Fruit fly (Drosophila melanogaster): ENCODE measurements around the gene CG44774.
A peak's percentile ranks its signal among the peaks of the same experiment; 100 is the strongest.

Gene CG44774

dm6 chrX:4965673-4966072, 27.8 kb upstream of the CG44774 start:
- TF ChIP-seq sob (GFP tag; IDR thresholded peaks at IDR 0.05): no peak
- TF ChIP-seq HHEX (GFP tag; optimal IDR thresholded peaks at IDR 0.05): no peak
- peak; percentile 67 for TF ChIP-seq sens (GFP tag)
- TF ChIP-seq bsh (GFP tag; optimal IDR thresholded peaks at IDR 0.05): peak in 1 of 2 experiments; percentile 12
- no peak for TF ChIP-seq Jarid2 (GFP tag; optimal IDR thresholded peaks at IDR 0.05)
- TF ChIP-seq CG14667 (GFP tag; IDR thresholded peaks at IDR 0.05): no peak
- peak; percentile 48 for TF ChIP-seq Drgx (GFP tag; IDR thresholded peaks at IDR 0.05)
- 0 out of 3 replicates have a peak, but pooled peaks have one; percentile 8 for TF ChIP-seq row (GFP tag; IDR thresholded peaks at IDR 0.05)

DNA sequence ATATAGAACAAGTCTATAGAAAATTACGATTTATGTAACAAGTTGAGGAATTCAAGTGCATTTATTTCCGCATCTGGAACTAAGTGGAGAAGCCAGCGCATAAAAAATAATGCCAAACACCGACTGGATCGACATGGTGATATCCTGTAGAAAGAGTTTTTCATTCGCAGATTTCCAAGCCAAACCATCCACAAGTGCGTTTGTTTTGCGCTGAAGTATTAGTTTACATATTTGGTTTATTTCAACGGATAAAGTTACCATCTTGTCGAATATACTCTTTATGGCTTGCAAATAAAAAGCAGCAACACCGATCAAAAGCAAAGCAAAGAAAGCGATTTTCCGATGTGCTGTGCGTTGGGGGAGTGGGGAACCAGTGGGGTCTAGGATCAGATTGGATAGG, 25.1 kb upstream of the CG44774 start:
- TF ChIP-seq Drgx (GFP tag; IDR thresholded peaks at IDR 0.05): peak; percentile 52; the same call in 1 of the 2 replicates
- no peak for TF ChIP-seq slbo (GFP tag; IDR thresholded peaks at IDR 0.05)

dm6 chrX:4961028-4961427, 23.1 kb upstream of the CG44774 start, which contains the start of gene CG15468:
Gene CG15468 (minus strand): TSS chrX:4961128.
- no peak for TF ChIP-seq Ets65A (GFP tag)
- TF ChIP-seq B-H2 (GFP tag; optimal IDR thresholded peaks at IDR 0.05): no peak
- no peak for TF ChIP-seq CG6813 (GFP tag; optimal IDR thresholded peaks at IDR 0.05)
- TF ChIP-seq az2 (GFP tag; optimal IDR thresholded peaks at IDR 0.05): no peak
- TF ChIP-seq CG7786 (GFP tag; optimal IDR thresholded peaks at IDR 0.05): no peak
- no peak for TF ChIP-seq otp (GFP tag; IDR thresholded peaks at IDR 0.05)
- no peak for TF ChIP-seq ap (GFP tag; IDR thresholded peaks at IDR 0.05)
- no peak for TF ChIP-seq CG10267 (tag; optimal IDR thresholded peaks at IDR 0.05)
- TF ChIP-seq slbo (GFP tag; IDR thresholded peaks at IDR 0.05): no peak
- TF ChIP-seq Ssrp (tag; optimal IDR thresholded peaks at IDR 0.05): no peak

DNA sequence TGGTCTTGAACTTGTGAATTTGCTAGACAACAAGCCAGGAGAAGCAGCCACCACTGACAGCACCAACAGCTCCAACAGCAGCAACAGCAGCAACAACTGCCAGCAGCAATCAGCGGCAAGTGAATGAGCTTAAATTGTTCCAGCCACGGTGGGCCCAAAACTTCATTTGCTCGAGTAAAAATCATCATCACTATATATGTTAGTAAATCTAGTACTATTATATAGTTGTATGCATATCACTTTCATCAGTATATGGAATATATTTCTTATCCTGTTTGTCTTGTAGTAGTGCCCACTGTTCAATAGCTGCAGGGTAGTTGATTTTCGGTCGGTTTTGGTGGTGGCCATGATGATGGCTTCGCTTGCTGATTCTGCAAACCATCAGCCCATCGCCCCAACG, 21.0 kb upstream of the CG44774 start:
- TF ChIP-seq sr (GFP tag; IDR thresholded peaks at IDR 0.05): no peak
- TF ChIP-seq tx (GFP tag; optimal IDR thresholded peaks at IDR 0.05): no peak
- no peak for TF ChIP-seq CG14860 (GFP tag; IDR thresholded peaks at IDR 0.05; ENCODE audit: partially characterized antibody)
- no peak for TF ChIP-seq CG31224 (GFP tag; IDR thresholded peaks at IDR 0.05)
- TF ChIP-seq NFAT (GFP tag; IDR thresholded peaks at IDR 0.05): no peak
- no peak for TF ChIP-seq MBD-R2 (GFP tag; IDR thresholded peaks at IDR 0.05)
- no peak for TF ChIP-seq mam (GFP tag; optimal IDR thresholded peaks at IDR 0.05)
- TF ChIP-seq row (GFP tag; IDR thresholded peaks at IDR 0.05): 0 out of 3 replicates have a peak, but pooled peaks have one; percentile 11
- TF ChIP-seq Drgx (GFP tag; IDR thresholded peaks at IDR 0.05): peak; percentile 48; the same call in 1 of the 2 replicates
- no peak for TF ChIP-seq CG3407 (GFP tag; optimal IDR thresholded peaks at IDR 0.05)
- TF ChIP-seq CG12391 (tag; optimal IDR thresholded peaks at IDR 0.05): no peak
- TF ChIP-seq CG14667 (GFP tag; IDR thresholded peaks at IDR 0.05): no peak
- no peak for TF ChIP-seq CG8281 (tag; optimal IDR thresholded peaks at IDR 0.05)
- TF ChIP-seq bsh (GFP tag; optimal IDR thresholded peaks at IDR 0.05): peak in 1 of 2 experiments; percentile 28
- no peak for TF ChIP-seq Side (GFP tag; optimal IDR thresholded peaks at IDR 0.05)
- no peak for TF ChIP-seq tna (GFP tag; IDR thresholded peaks at IDR 0.05; ENCODE audit: partially characterized antibody)
- TF ChIP-seq CG4282 (GFP tag; optimal IDR thresholded peaks at IDR 0.05): no peak
- no peak for TF ChIP-seq ash1 (GFP tag; optimal IDR thresholded peaks at IDR 0.05)
- TF ChIP-seq sens (GFP tag): peak; percentile 54

DNA sequence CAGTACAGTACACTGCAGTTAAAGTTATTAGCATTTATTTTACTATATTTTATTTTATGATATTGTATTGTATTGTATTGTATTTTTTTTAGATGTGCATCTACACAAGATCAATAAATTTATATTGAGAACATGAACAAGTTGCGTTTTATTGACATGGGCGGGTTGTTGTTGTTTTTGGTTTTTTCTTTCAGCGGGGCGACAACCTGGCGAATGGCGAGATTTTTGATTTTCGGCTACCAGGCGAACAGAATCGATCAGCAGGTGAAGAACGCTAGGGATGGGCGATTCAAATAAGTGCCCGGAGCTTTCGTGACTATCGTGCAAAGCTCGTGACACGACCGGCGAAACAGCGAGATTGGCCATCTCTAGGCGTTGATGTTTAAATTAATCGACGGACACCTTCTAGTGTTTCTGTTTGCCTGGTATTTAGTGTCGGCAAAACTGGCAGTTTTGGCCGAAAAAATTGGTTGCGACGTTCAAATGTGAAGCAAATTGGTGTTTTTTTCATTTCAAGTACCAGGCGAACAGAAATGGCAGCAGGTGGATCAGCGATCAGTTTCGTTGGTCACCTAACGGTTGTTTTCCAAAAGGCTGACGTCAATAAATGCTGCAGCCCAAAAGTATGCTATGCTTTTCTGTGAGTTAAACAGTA, 18.0 kb upstream of the CG44774 start:
- TF ChIP-seq CG11695 (GFP tag; IDR thresholded peaks at IDR 0.05) (peak; percentile 51; the same call in 1 of the 3 replicates), Sry-β (GFP tag; optimal IDR thresholded peaks at IDR 0.05) (no peak), hkb (optimal IDR thresholded peaks at IDR 0.05) (peak; percentile 14), hkb (GFP tag; IDR thresholded peaks at IDR 0.05) (peak; percentile 40; the same call in 1 of the 2 replicates), CG1233 (GFP tag; optimal IDR thresholded peaks at IDR 0.05) (peak; percentile 23), vvl (GFP tag; IDR thresholded peaks at IDR 0.05) (peak; percentile 77), CG31224 (GFP tag; IDR thresholded peaks at IDR 0.05) (peak; percentile 99), CG1603 (tag; optimal IDR thresholded peaks at IDR 0.05) (no peak), CTCF (GFP tag; optimal IDR thresholded peaks at IDR 0.05) (peak; percentile 61), CG8388 (GFP tag; optimal IDR thresholded peaks at IDR 0.05) (no peak), odd (GFP tag; optimal IDR thresholded peaks at IDR 0.05) (peak; percentile 3), Dbx (GFP tag; IDR thresholded peaks at IDR 0.05) (0 out of 3 replicates have a peak, but pooled peaks have one; percentile 14), CG6813 (GFP tag; optimal IDR thresholded peaks at IDR 0.05) (no peak), Med (GFP tag) (peak; percentile 83), CG15514 (GFP tag; optimal IDR thresholded peaks at IDR 0.05) (peak; percentile 18)
